Worm (Caenorhabditis elegans): ENCODE data around the gene mrps-9.

The mrps-9 gene

ce11 chrIII:8283525-8283924 is 17.7 kb downstream of the mrps-9 start:
- TF ChIP-seq hlh-6 (tag; optimal IDR thresholded peaks at IDR 0.05): no peak
- TF ChIP-seq sdc-2 (tag; optimal IDR thresholded peaks at IDR 0.05): no peak
- TF ChIP-seq ceh-31 (tag; optimal IDR thresholded peaks at IDR 0.05): no peak
- no peak for TF ChIP-seq Y22D7AL.16 (tag; optimal IDR thresholded peaks at IDR 0.05)
- TF ChIP-seq ets-4 (tag; optimal IDR thresholded peaks at IDR 0.05): no peak
- TF ChIP-seq nhr-11 (tag; optimal IDR thresholded peaks at IDR 0.05): no peak
- TF ChIP-seq elt-2 (tag; optimal IDR thresholded peaks at IDR 0.05): no peak
- no peak for TF ChIP-seq F13H6.1 (tag; optimal IDR thresholded peaks at IDR 0.05)
- TF ChIP-seq pqm-1 (tag; optimal IDR thresholded peaks at IDR 0.05): no peak
- TF ChIP-seq pha-2 (tag; optimal IDR thresholded peaks at IDR 0.05): no peak
- TF ChIP-seq odd-2 (tag; optimal IDR thresholded peaks at IDR 0.05): no peak
- TF ChIP-seq unc-55 (GFP tag; optimal IDR thresholded peaks at IDR 0.05): no peak
- no peak for TF ChIP-seq ama-1 (optimal IDR thresholded peaks at IDR 0.05)

DNA sequence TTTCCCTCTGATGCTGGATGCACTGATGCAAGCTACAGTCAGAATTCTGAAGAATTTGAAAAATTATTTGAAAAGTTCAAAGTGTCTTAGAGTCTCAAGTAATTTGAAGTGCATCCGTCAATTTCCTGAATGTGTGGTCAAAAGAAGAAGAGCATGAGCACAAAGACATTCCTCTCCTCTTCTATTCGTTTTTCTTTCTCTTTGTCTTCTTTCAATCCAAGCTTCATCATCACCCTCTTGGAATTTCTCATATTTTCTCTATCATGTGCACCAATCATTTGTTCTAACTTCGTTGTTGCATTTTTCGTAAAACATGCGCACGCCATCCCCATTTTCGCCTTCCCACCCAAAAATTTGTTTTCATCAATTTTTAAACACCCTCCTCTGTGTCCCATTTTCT is 20.1 kb downstream of the mrps-9 start:
- TF ChIP-seq elt-4 (tag; optimal IDR thresholded peaks at IDR 0.05) (no peak), unc-42 (tag; optimal IDR thresholded peaks at IDR 0.05) (peak; percentile 61)

DNA sequence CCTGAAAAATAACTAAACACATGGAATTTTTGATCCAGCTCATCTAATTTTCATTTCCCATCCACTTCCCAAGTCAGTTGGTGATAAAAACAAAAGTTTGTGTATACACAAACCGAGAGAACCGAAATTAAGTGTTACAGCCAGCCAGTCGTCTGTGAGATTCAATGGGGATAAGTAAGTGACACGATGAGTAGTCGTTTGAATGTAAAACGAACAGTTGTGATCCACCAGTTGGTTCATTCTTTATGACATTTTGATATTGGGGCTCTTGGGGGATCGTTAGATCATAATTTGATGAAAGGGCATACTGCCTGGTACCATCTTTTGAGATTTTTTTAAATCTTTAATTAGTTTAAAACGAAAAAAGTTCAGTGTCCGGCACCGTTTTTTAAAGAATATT is 21.0 kb downstream of the mrps-9 start:
- TF ChIP-seq tbx-2 (tag; optimal IDR thresholded peaks at IDR 0.05) (no peak), ceh-31 (tag; optimal IDR thresholded peaks at IDR 0.05) (no peak), tbx-7 (tag; optimal IDR thresholded peaks at IDR 0.05) (no peak), T23F11.4 (GFP tag; optimal IDR thresholded peaks at IDR 0.05) (no peak), fkh-6 (tag; optimal IDR thresholded peaks at IDR 0.05) (no peak), K02D7.2 (tag; optimal IDR thresholded peaks at IDR 0.05) (no peak), hlh-8 (tag; optimal IDR thresholded peaks at IDR 0.05) (no peak), unc-55 (GFP tag; optimal IDR thresholded peaks at IDR 0.05) (no peak), fkh-10 (GFP tag; optimal IDR thresholded peaks at IDR 0.05) (no peak), sox-4 (tag; optimal IDR thresholded peaks at IDR 0.05) (no peak), unc-3 (GFP tag; conservative IDR thresholded peaks at IDR 0.05) (no peak), unc-3 (tag; optimal IDR thresholded peaks at IDR 0.05) (no peak), sox-2 (GFP tag; IDR thresholded peaks at IDR 0.05) (no peak), hlh-15 (tag; optimal IDR thresholded peaks at IDR 0.05) (no peak), nhr-232 (tag; optimal IDR thresholded peaks at IDR 0.05) (no peak), ceh-6 (GFP tag; optimal IDR thresholded peaks at IDR 0.05) (no peak)

DNA sequence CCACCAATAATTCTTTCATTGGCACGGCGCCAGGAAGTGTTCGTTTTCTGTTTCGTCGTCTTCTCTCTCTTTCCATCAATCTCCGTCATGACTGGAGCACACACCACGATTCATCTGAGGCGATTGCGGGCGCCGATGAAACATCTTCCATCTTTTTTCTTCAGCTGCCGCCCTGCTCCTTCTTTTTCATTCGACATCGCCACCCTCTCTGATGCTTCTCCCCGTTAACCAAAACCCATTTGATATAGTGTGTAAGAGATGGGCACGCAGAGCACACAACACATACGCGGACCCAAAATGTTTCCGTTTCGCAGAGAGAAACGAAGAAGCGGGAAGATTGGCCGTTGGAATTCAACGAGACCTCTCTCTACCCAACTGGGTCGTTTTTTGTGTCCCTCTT is 21.7 kb downstream of the mrps-9 start:
- TF ChIP-seq unc-55 (GFP tag; optimal IDR thresholded peaks at IDR 0.05) (peak; percentile 46), pha-2 (tag; optimal IDR thresholded peaks at IDR 0.05) (no peak), hlh-13 (GFP tag; optimal IDR thresholded peaks at IDR 0.05) (no peak), unc-42 (tag; optimal IDR thresholded peaks at IDR 0.05) (peak; percentile 44), rnt-1 (tag; optimal IDR thresholded peaks at IDR 0.05) (peak; percentile 34), ceh-19 (GFP tag; optimal IDR thresholded peaks at IDR 0.05) (peak; percentile 45), nhr-11 (tag; optimal IDR thresholded peaks at IDR 0.05) (no peak), pax-1 (tag; optimal IDR thresholded peaks at IDR 0.05) (no peak), ceh-18 (tag; optimal IDR thresholded peaks at IDR 0.05) (peak; percentile 62), nfya-1 (tag; optimal IDR thresholded peaks at IDR 0.05) (peak; percentile 44), F13H6.1 (tag; optimal IDR thresholded peaks at IDR 0.05) (peak; percentile 17)

DNA sequence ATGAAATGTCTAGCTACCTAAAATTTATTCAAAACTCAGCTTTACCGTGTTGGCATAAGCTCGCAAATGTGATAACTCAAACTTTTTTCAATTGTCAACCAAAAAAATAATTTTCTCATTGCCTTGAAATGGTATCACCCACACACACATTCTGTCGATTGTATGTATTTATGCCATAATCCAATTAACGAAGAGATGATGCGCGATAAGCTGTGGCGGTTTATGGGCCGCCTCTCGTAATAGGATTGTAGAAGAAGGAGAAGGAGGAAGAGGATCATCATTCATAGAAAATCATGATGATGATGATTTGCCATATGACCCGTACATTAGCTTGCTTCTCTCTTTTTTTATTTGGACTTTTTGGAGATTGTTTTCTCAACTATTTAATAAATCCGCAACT is 23.3 kb downstream of the mrps-9 start:
- TF ChIP-seq unc-42 (tag; optimal IDR thresholded peaks at IDR 0.05): peak; percentile 85
- TF ChIP-seq Y22D7AL.16 (tag; optimal IDR thresholded peaks at IDR 0.05): no peak
